Fruit fly (Drosophila melanogaster) whole organism, embryonic: ENCODE data around the gene CG44001.
A peak's percentile ranks its signal among the peaks of the same experiment; 100 is the strongest.

Source experiments
- Antp ChIP-seq: fragments of 200-800 bp; sonication (Bioruptor generic); optimal IDR thresholded peaks from 3 replicates; lab custom pipeline; 2016; ENCODE audit warnings: missing biosample characterization, missing genetic modification characterization
- CG10147 ChIP-seq: fragments of 200-800 bp; sonication (Bioruptor generic); optimal IDR thresholded peaks from 2 replicates; lab custom pipeline; 2019; ENCODE audit warnings: missing biosample characterization, mild to moderate bottlenecking, missing genetic modification characterization, moderate library complexity
- CG10462 ChIP-seq: fragments of 200-800 bp; sonication (Bioruptor generic); optimal IDR thresholded peaks from 2 replicates; lab custom pipeline; 2016; ENCODE audit warnings: missing biosample characterization, missing genetic modification characterization
- CG11504 ChIP-seq: fragments of 200-800 bp; sonication (Bioruptor generic); optimal IDR thresholded peaks from 3 replicates; lab custom pipeline; 2019; ENCODE audit warnings: missing biosample characterization, mild to moderate bottlenecking, missing genetic modification characterization, moderate library complexity
- CG11695 ChIP-seq: fragments of 200-800 bp; sonication (Bioruptor generic); IDR thresholded peaks from 3 replicates; pipeline ENCODE4 v1.3.6; 2022; ENCODE audit warnings: missing biosample characterization, missing genetic modification characterization
- CG12155 ChIP-seq: fragments of 200-800 bp; sonication (Bioruptor generic); optimal IDR thresholded peaks from 3 replicates; lab custom pipeline; 2016; ENCODE audit warnings: missing biosample characterization, missing genetic modification characterization
- CG12219 ChIP-seq: fragments of 200-800 bp; sonication (Bioruptor generic); optimal IDR thresholded peaks from 3 replicates; lab custom pipeline; 2018; ENCODE audit warnings: missing biosample characterization, mild to moderate bottlenecking, missing genetic modification characterization
- CG13287 ChIP-seq: fragments of 200-800 bp; sonication (Bioruptor generic); IDR thresholded peaks from 2 replicates; pipeline ENCODE4 v1.3.6; 2022; ENCODE audit warnings: missing biosample characterization, missing genetic modification characterization; ENCODE audit not compliant: partially characterized antibody
- CG14710 ChIP-seq: fragments of 200-800 bp; sonication (Bioruptor generic); optimal IDR thresholded peaks from 3 replicates; lab custom pipeline; 2019; ENCODE audit warnings: missing biosample characterization, mild to moderate bottlenecking, missing genetic modification characterization, moderate library complexity
- CG1647 ChIP-seq: fragments of 200-800 bp; sonication (Bioruptor generic); optimal IDR thresholded peaks from 3 replicates; lab custom pipeline; 2016; ENCODE audit warnings: missing biosample characterization, missing genetic modification characterization
- CG2129 ChIP-seq: fragments of 200-800 bp; sonication (Bioruptor generic); IDR thresholded peaks from 2 replicates; pipeline ENCODE4 v1.3.6; 2022; ENCODE audit warnings: missing biosample characterization, missing genetic modification characterization; ENCODE audit not compliant: partially characterized antibody
- CG31365 ChIP-seq: fragments of 200-800 bp; sonication (Bioruptor generic); optimal IDR thresholded peaks from 2 replicates; lab custom pipeline; 2018; ENCODE audit warnings: missing biosample characterization, mild to moderate bottlenecking, missing genetic modification characterization
- CG34224 ChIP-seq: fragments of 200-800 bp; sonication (Bioruptor generic); IDR thresholded peaks from 3 replicates; pipeline ENCODE4 v1.3.6; 2022; ENCODE audit warnings: missing biosample characterization, missing genetic modification characterization; ENCODE audit not compliant: partially characterized antibody
- CG34422 ChIP-seq: fragments of 200-800 bp; sonication (Bioruptor generic); IDR thresholded peaks from 3 replicates; pipeline ENCODE4 v1.3.6; 2022; ENCODE audit warnings: missing biosample characterization, missing genetic modification characterization
- CG3838 ChIP-seq: fragments of 200-800 bp; sonication (Bioruptor generic); optimal IDR thresholded peaks from 3 replicates; lab custom pipeline; 2016; ENCODE audit warnings: missing biosample characterization, missing genetic modification characterization
- CG4854 ChIP-seq: fragments of 200-800 bp; sonication (Bioruptor generic); optimal IDR thresholded peaks from 2 replicates; lab custom pipeline; 2016; ENCODE audit warnings: missing biosample characterization, missing genetic modification characterization, inconsistent platforms
- CG6175 ChIP-seq: fragments of 200-800 bp; sonication (Bioruptor generic); IDR thresholded peaks from 3 replicates; pipeline ENCODE4 v1.3.6; 2022; ENCODE audit warnings: missing biosample characterization, missing genetic modification characterization
- CG6791 ChIP-seq: fragments of 200-800 bp; sonication (Bioruptor generic); IDR thresholded peaks from 3 replicates; pipeline ENCODE4 v1.3.6; 2022; ENCODE audit warnings: missing biosample characterization, missing genetic modification characterization; ENCODE audit not compliant: partially characterized antibody
- CG7372 ChIP-seq: fragments of 200-800 bp; sonication (Bioruptor generic); IDR thresholded peaks from 2 replicates; pipeline ENCODE4 v1.3.6; 2022; ENCODE audit warnings: missing biosample characterization, missing genetic modification characterization
- CHES-1-like ChIP-seq: fragments of 200-800 bp; sonication (Bioruptor generic); optimal IDR thresholded peaks from 2 replicates; lab custom pipeline; 2016; ENCODE audit warnings: missing biosample characterization, missing genetic modification characterization
- D19A ChIP-seq: fragments of 200-800 bp; optimal IDR thresholded peaks from 3 replicates; lab custom pipeline; 2019; ENCODE audit warnings: missing biosample characterization, mild to moderate bottlenecking, missing genetic modification characterization, moderate library complexity
- Dfd ChIP-seq, 2 experiments: fragments of >200 bp; optimal IDR thresholded peaks; 2 replicates each; lab custom pipeline; 2017; ENCODE audit warnings: missing biosample characterization in 2 of 2, missing genetic modification characterization in 2 of 2
- Doc3 ChIP-seq: fragments of 200-800 bp; sonication (Bioruptor generic); IDR thresholded peaks from 3 replicates; pipeline ENCODE4 v1.3.6; 2022; ENCODE audit warnings: missing biosample characterization, missing genetic modification characterization; ENCODE audit not compliant: partially characterized antibody
- Dp ChIP-seq: fragments of 200-800 bp; sonication (Bioruptor generic); optimal IDR thresholded peaks from 2 replicates; lab custom pipeline; 2018; ENCODE audit warnings: missing biosample characterization, mild to moderate bottlenecking, missing genetic modification characterization, moderate library complexity
- E2f2 ChIP-seq: fragments of 200-800 bp; sonication (Bioruptor generic); IDR thresholded peaks from 2 replicates; pipeline ENCODE4 v1.3.6; 2022; ENCODE audit warnings: missing biosample characterization, missing genetic modification characterization
- Ets97D ChIP-seq: fragments of 200-800 bp; sonication (Bioruptor generic); optimal IDR thresholded peaks from 3 replicates; lab custom pipeline; 2016; ENCODE audit warnings: missing biosample characterization, missing genetic modification characterization
- HLH3B ChIP-seq: fragments of 200-800 bp; sonication (Bioruptor generic); IDR thresholded peaks from 2 replicates; pipeline ENCODE4 v1.3.6; 2022; ENCODE audit warnings: missing biosample characterization, missing genetic modification characterization
- Hr51 ChIP-seq, 2 experiments: fragments of 200-800 bp; sonication (Bioruptor generic); optimal IDR thresholded peaks; 2 replicates in 1 of 2; 3 replicates in 1 of 2; lab custom pipeline; 2016 to 2018; ENCODE audit warnings: missing biosample characterization in 2 of 2, missing genetic modification characterization in 2 of 2, mild to moderate bottlenecking in 1 of 2, moderate library complexity in 1 of 2
- MBD-R2 ChIP-seq: fragments of 200-800 bp; sonication (Bioruptor generic); IDR thresholded peaks from 2 replicates; pipeline ENCODE4 v1.3.6; 2022; ENCODE audit warnings: missing biosample characterization, missing genetic modification characterization
- MESR4 ChIP-seq: fragments of 200-800 bp; sonication (Bioruptor generic); optimal IDR thresholded peaks from 2 replicates; lab custom pipeline; 2018; ENCODE audit warnings: missing biosample characterization, mild to moderate bottlenecking, missing genetic modification characterization, moderate library complexity
- Myb ChIP-seq: fragments of 200-800 bp; sonication (Bioruptor generic); optimal IDR thresholded peaks from 2 replicates; lab custom pipeline; 2016; ENCODE audit warnings: missing biosample characterization, missing genetic modification characterization
- NC2α ChIP-seq: fragments of 200-800 bp; sonication (Bioruptor generic); optimal IDR thresholded peaks from 2 replicates; lab custom pipeline; 2016; ENCODE audit warnings: missing biosample characterization, missing genetic modification characterization
- Ptx1 ChIP-seq: fragments of 200-800 bp; sonication (Bioruptor generic); IDR thresholded peaks from 2 replicates; pipeline ENCODE4 v1.3.6; 2022; ENCODE audit warnings: missing biosample characterization, missing genetic modification characterization
- amos ChIP-seq: fragments of 200-800 bp; sonication (Bioruptor generic); IDR thresholded peaks from 2 replicates; pipeline ENCODE4 v1.3.6; 2022; ENCODE audit warnings: missing biosample characterization, missing genetic modification characterization; ENCODE audit not compliant: partially characterized antibody
- bbx ChIP-seq: fragments of 200-800 bp; sonication (Bioruptor generic); IDR thresholded peaks from 2 replicates; pipeline ENCODE4 v1.3.6; 2022; ENCODE audit warnings: missing biosample characterization, missing genetic modification characterization; ENCODE audit not compliant: partially characterized antibody
- chn ChIP-seq: fragments of 200-800 bp; sonication (Bioruptor generic); optimal IDR thresholded peaks from 2 replicates; lab custom pipeline; 2016; ENCODE audit warnings: missing biosample characterization, missing genetic modification characterization
- dmrt99B ChIP-seq: fragments of 200-800 bp; sonication (Bioruptor generic); optimal IDR thresholded peaks from 2 replicates; lab custom pipeline; 2018; ENCODE audit warnings: missing biosample characterization, mild to moderate bottlenecking, missing genetic modification characterization, moderate library complexity
- gro ChIP-seq: fragments of 200-800 bp; sonication (Bioruptor generic); optimal IDR thresholded peaks from 2 replicates; lab custom pipeline; 2016; ENCODE audit warnings: missing biosample characterization, missing genetic modification characterization
- jumu ChIP-seq: fragments of 200-800 bp; sonication (Bioruptor generic); optimal IDR thresholded peaks from 3 replicates; lab custom pipeline; 2016; ENCODE audit warnings: missing biosample characterization, missing genetic modification characterization
- kay ChIP-seq: fragments of 200-800 bp; sonication (Bioruptor generic); optimal IDR thresholded peaks from 2 replicates; lab custom pipeline; 2016; ENCODE audit warnings: missing biosample characterization, missing genetic modification characterization
- lov ChIP-seq, 2 experiments: fragments of 200-800 bp in 1 of 2; fragments of >200 bp in 1 of 2; sonication (Bioruptor generic) in 1 of 2; IDR thresholded peaks in 1 of 2; optimal IDR thresholded peaks in 1 of 2; 2 replicates in 1 of 2; 3 replicates in 1 of 2; pipeline versions ENCODE4 v1.3.6 to Lab custom; 2017 to 2022; ENCODE audit warnings: missing biosample characterization in 1 of 2, missing genetic modification characterization in 1 of 2
- mam ChIP-seq: fragments of 200-800 bp; sonication (Bioruptor generic); optimal IDR thresholded peaks from 3 replicates; lab custom pipeline; 2016; ENCODE audit warnings: missing biosample characterization, missing genetic modification characterization
- nmo ChIP-seq: fragments of 200-800 bp; sonication (Bioruptor generic); optimal IDR thresholded peaks from 2 replicates; lab custom pipeline; 2018; ENCODE audit warnings: missing biosample characterization, mild to moderate bottlenecking, missing genetic modification characterization, moderate library complexity
- pnt ChIP-seq: fragments of 200-800 bp; sonication (Bioruptor generic); optimal IDR thresholded peaks from 3 replicates; lab custom pipeline; 2016; ENCODE audit warnings: missing biosample characterization, missing genetic modification characterization
- ro ChIP-seq: fragments of 200-800 bp; sonication (Bioruptor generic); IDR thresholded peaks from 2 replicates; pipeline ENCODE4 v1.3.6; 2022; ENCODE audit warnings: missing biosample characterization, missing genetic modification characterization
- seq ChIP-seq: fragments of 200-800 bp; sonication (Bioruptor generic); IDR thresholded peaks from 2 replicates; pipeline ENCODE4 v1.3.6; 2022; ENCODE audit warnings: missing biosample characterization, missing genetic modification characterization
- vnd ChIP-seq: fragments of 200-800 bp; sonication (Bioruptor generic); IDR thresholded peaks from 3 replicates; pipeline ENCODE4 v1.3.6; 2022; ENCODE audit warnings: missing biosample characterization, missing genetic modification characterization; ENCODE audit not compliant: partially characterized antibody

The CG44001 gene

dm6 chr2L:5092992-5093695, 50.1 kb downstream of the CG44001 start, which contains the start of gene Pgant5 (continued):
- TF ChIP-seq seq (GFP tag; lab: Robert Waterston, UW): 0 out of 2 replicates have a peak, but pooled peaks have one; percentile 15
- TF ChIP-seq CG12219 (GFP tag; lab: Kevin White, UChicago): no peak
- no peak for TF ChIP-seq CG6175 (GFP tag; lab: Robert Waterston, UW)
- peak; percentile 20 for TF ChIP-seq CG1647
- no peak for TF ChIP-seq NC2α (GFP tag; lab: Kevin White, UChicago)
- TF ChIP-seq D19A: no peak
- TF ChIP-seq gro (GFP tag; lab: Kevin White, UChicago): peak; percentile 37
- no peak for TF ChIP-seq HLH3B (GFP tag; lab: Robert Waterston, UW)
- no peak for TF ChIP-seq Hr51 (GFP tag; optimal IDR thresholded peaks at IDR 0.05; lab: Kevin White, UChicago)
- TF ChIP-seq CG11695 (GFP tag; lab: Robert Waterston, UW): no peak
- TF ChIP-seq Ptx1 (GFP tag; lab: Robert Waterston, UW): no peak
- TF ChIP-seq kay (GFP tag; lab: Kevin White, UChicago): no peak
- no peak for TF ChIP-seq CG3838 (GFP tag; lab: Kevin White, UChicago)
- no peak for TF ChIP-seq CG10147
- no peak for TF ChIP-seq ro (GFP tag; lab: Robert Waterston, UW)
- TF ChIP-seq, all 482 proteins: peak for 121

- TF ChIP-seq CG34422 (GFP tag; lab: Robert Waterston, UW) (no peak), Antp (GFP tag; lab: Kevin White, UChicago) (no peak), Ets97D (GFP tag; lab: Kevin White, UChicago) (no peak), Doc3 (GFP tag; lab: Robert Waterston, UW) (peak; percentile 67; the same call in 2 of the 3 replicates), HLH3B (GFP tag; lab: Robert Waterston, UW) (no peak), amos (peak; percentile 73), CG11504 (tag; lab: Kevin White, UChicago) (peak; percentile 22), CHES-1-like (GFP tag; lab: Kevin White, UChicago) (no peak), dmrt99B (tag; lab: Kevin White, UChicago) (no peak), nmo (peak; percentile 39), mam (GFP tag; lab: Kevin White, UChicago) (no peak), jumu (GFP tag; lab: Kevin White, UChicago) (no peak), Dp (GFP tag; lab: Kevin White, UChicago) (peak; percentile 52), chn (GFP tag; lab: Kevin White, UChicago) (no peak), MBD-R2 (GFP tag; lab: Robert Waterston, UW) (peak; percentile 58), CG4854 (GFP tag; lab: Kevin White, UChicago) (no peak), CG31365 (tag; lab: Kevin White, UChicago) (no peak), CG10462 (peak; percentile 52), bbx (peak; percentile 64), MESR4 (GFP tag; lab: Kevin White, UChicago) (peak; percentile 79), Myb (GFP tag; lab: Kevin White, UChicago) (peak; percentile 45), CG12155 (GFP tag; lab: Kevin White, UChicago) (no peak), Dfd (GFP tag; optimal IDR thresholded peaks at IDR 0.05; lab: Kevin White, UChicago) (no peak), CG13287 (GFP tag; lab: Robert Waterston, UW) (peak; percentile 63), pnt (GFP tag; lab: Kevin White, UChicago) (no peak), CG14710 (tag; lab: Kevin White, UChicago) (peak; percentile 61), CG34224 (GFP tag; lab: Robert Waterston, UW) (peak; percentile 65), lov (optimal IDR thresholded peaks at IDR 0.05; lab: Kevin White, UChicago) (no peak), lov (GFP tag; IDR thresholded peaks at IDR 0.05; lab: Robert Waterston, UW) (no peak), vnd (peak; percentile 62; the same call in 1 of the 3 replicates), CG2129 (GFP tag; lab: Robert Waterston, UW) (peak; percentile 30; the same call in 1 of the 2 replicates), CG6791 (GFP tag; lab: Robert Waterston, UW) (peak; percentile 73), CG7372 (GFP tag; lab: Robert Waterston, UW) (no peak), E2f2 (GFP tag; lab: Robert Waterston, UW) (peak; percentile 45; the same call in 1 of the 2 replicates)
Measured at dm6 chr2L:5093772-5094350, 50.8 kb downstream of the CG44001 start, which contains the start of gene CG5828. Gene CG5828 (plus strand): TSS chr2L:5093976.
